Worm (Caenorhabditis elegans) whole organism, young adult: ENCODE measurements around the gene exos-4.2.

Experiments used
- F49E8.2 ChIP-seq: sonication (generic microtip); optimal IDR thresholded peaks from 3 replicates; lab custom pipeline; 2017; ENCODE audit warnings: missing genetic modification characterization, mild to moderate bottlenecking, missing compliant biosample characterization, antibody characterized with exemption, moderate library complexity; ENCODE audit not compliant: insufficient read depth
- ceh-100 ChIP-seq: fragments of 200-800 bp; sonication (Bioruptor generic); IDR thresholded peaks from 2 replicates; pipeline ENCODE4 v1.3.6; 2022; ENCODE audit warnings: missing genetic modification reagents, missing genetic modification characterization, missing compliant biosample characterization
- him-1 ChIP-seq: sonication (generic microtip); optimal IDR thresholded peaks from 2 replicates; lab custom pipeline; 2016; ENCODE audit warnings: missing genotype, missing genetic modification reagents, missing genetic modification characterization, missing compliant biosample characterization
- lin-35 ChIP-seq, 3 experiments: fragments of 150-350 bp in 2 of 3; sonication (generic microtip) in 1 of 3; optimal IDR thresholded peaks; 2 replicates each; lab custom pipeline; 2014 to 2018; ENCODE audit warnings: missing biosample characterization in 3 of 3, missing genetic modification characterization in 3 of 3, missing genetic modification reagents in 3 of 3
- madf-3 ChIP-seq: fragments of 200-800 bp; sonication (Bioruptor generic); IDR thresholded peaks from 2 replicates; pipeline ENCODE4 v1.3.6; 2022; ENCODE audit warnings: missing genetic modification reagents, missing genetic modification characterization, missing compliant biosample characterization
- pbrm-1 ChIP-seq: fragments of 200-800 bp; sonication (Bioruptor generic); IDR thresholded peaks from 2 replicates; pipeline ENCODE4 v1.3.6; 2022; ENCODE audit warnings: missing genetic modification reagents, missing genetic modification characterization, missing compliant biosample characterization
- tbx-9 ChIP-seq: sonication (generic microtip); optimal IDR thresholded peaks from 2 replicates; lab custom pipeline; 2016; ENCODE audit warnings: borderline replicate concordance, missing genetic modification characterization, inconsistent platforms, missing compliant biosample characterization

DNA sequence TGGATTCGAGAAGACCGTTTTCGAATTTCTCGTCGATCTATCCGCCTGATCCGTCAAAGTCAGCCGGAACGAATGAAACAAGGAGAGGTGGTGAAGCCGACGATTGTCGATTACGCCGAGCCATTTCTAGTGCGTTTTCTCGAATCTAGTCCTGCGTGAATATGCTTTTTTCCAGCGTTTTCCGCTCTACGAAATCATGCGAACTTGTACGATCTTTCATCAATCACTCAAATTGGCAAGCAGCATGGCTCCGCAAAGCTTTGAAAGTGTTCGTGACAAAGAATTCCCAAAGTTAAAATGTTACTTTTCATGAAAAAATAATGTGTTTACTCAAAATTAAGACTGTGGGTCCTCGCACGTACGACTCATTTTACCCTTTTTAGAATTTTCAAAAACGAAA lies 36.9 kb downstream of the exos-4.2 start:
- TF ChIP-seq madf-3 (GFP tag; lab: Robert Waterston, UW) = no peak
- TF ChIP-seq ceh-100 = no peak
- no peak for TF ChIP-seq F49E8.2
- no peak for TF ChIP-seq tbx-9
- TF ChIP-seq lin-35 (GFP tag; optimal IDR thresholded peaks at IDR 0.05; lab: Kevin White, UChicago) = no peak
- TF ChIP-seq him-1 (tag; lab: Kevin White, UChicago) = no peak
- no peak for TF ChIP-seq pbrm-1 (GFP tag; lab: Robert Waterston, UW)
